Worm (Caenorhabditis elegans) whole organism, L4 larva: ENCODE results near the gene C04G6.2.
A peak's percentile ranks its signal among the peaks of the same experiment; 100 is the strongest.

Experiments
- D1046.2 ChIP-seq: fragments of 200-800 bp; sonication (Bioruptor generic); IDR thresholded peaks from 2 replicates; pipeline ENCODE4 v1.3.6; 2022; ENCODE audit warnings: missing genetic modification characterization, missing compliant biosample characterization
- F10B5.3 ChIP-seq: sonication (generic microtip); optimal IDR thresholded peaks from 2 replicates; lab custom pipeline; 2016; ENCODE audit warnings: mild to moderate bottlenecking, missing genetic modification characterization, missing compliant biosample characterization
- F26F4.8 ChIP-seq: fragments of 200-800 bp; sonication (Bioruptor generic); conservative IDR thresholded peaks from 2 replicates; pipeline ENCODE4 v1.3.6; 2022; ENCODE audit warnings: missing genetic modification characterization, missing compliant biosample characterization
- F44E2.7 ChIP-seq: fragments of 200-800 bp; sonication (Bioruptor generic); IDR thresholded peaks from 2 replicates; pipeline ENCODE4 v2.1.2; 2022; ENCODE audit warnings: missing genetic modification characterization, missing compliant biosample characterization
- T26A8.4 ChIP-seq: fragments of 200-800 bp; sonication (Bioruptor generic); IDR thresholded peaks from 2 replicates; pipeline ENCODE4 v1.3.6; 2022; ENCODE audit warnings: missing genetic modification characterization, missing compliant biosample characterization
- Y48G9A.11 ChIP-seq: fragments of 200-800 bp; sonication (Bioruptor generic); IDR thresholded peaks from 2 replicates; pipeline ENCODE4 v1.3.6; 2022; ENCODE audit warnings: missing genetic modification reagents, missing genetic modification characterization, missing compliant biosample characterization
- ZK337.2 ChIP-seq: fragments of 200-800 bp; sonication (Bioruptor generic); IDR thresholded peaks from 2 replicates; pipeline ENCODE4 v1.3.6; 2022; ENCODE audit warnings: missing genetic modification reagents, missing genetic modification characterization, missing compliant biosample characterization
- aha-1 ChIP-seq: fragments of 150-350 bp; peaks from one replicate; lab custom pipeline; 2014; ENCODE audit warnings: missing biosample characterization, missing genetic modification characterization
- ama-1 ChIP-seq: fragments of 150-350 bp; optimal IDR thresholded peaks from 2 replicates; lab custom pipeline; 2014; ENCODE audit warnings: inconsistent platforms, mixed read lengths
- ceh-20 ChIP-seq: fragments of 200-800 bp; sonication (Bioruptor generic); IDR thresholded peaks from 2 replicates; pipeline ENCODE4 v1.3.6; 2022; ENCODE audit warnings: missing genetic modification reagents, missing genetic modification characterization, missing compliant biosample characterization
- ceh-28 ChIP-seq: fragments of 150-350 bp; optimal IDR thresholded peaks from 2 replicates; lab custom pipeline; 2014; ENCODE audit warnings: missing biosample characterization, missing genetic modification reagents, missing genetic modification characterization
- ceh-32 ChIP-seq: sonication (generic microtip); optimal IDR thresholded peaks from 2 replicates; lab custom pipeline; 2016; ENCODE audit warnings: mild to moderate bottlenecking, missing genetic modification characterization, missing compliant biosample characterization; ENCODE audit not compliant: poor library complexity
- ces-1 ChIP-seq: fragments of 150-350 bp; sonication (generic microtip); optimal IDR thresholded peaks from 4 replicates; lab custom pipeline; 2014; ENCODE audit warnings: missing biosample characterization, missing genetic modification reagents, missing genetic modification characterization
- daf-12 ChIP-seq: fragments of 150-350 bp; optimal IDR thresholded peaks from 2 replicates; lab custom pipeline; 2014; ENCODE audit warnings: missing biosample characterization, missing genetic modification reagents, missing genetic modification characterization
- dmd-8 ChIP-seq: fragments of 200-800 bp; sonication (Bioruptor generic); IDR thresholded peaks from 2 replicates; pipeline ENCODE4 v1.3.6; 2022; ENCODE audit warnings: missing genetic modification characterization, missing compliant biosample characterization
- dpl-1 ChIP-seq: fragments of 150-350 bp; optimal IDR thresholded peaks from 2 replicates; lab custom pipeline; 2014; ENCODE audit warnings: missing biosample characterization, missing genetic modification reagents, missing genetic modification characterization
- dve-1 ChIP-seq: sonication (generic microtip); optimal IDR thresholded peaks from 2 replicates; lab custom pipeline; 2017; ENCODE audit warnings: antibody characterized with exemption, mild to moderate bottlenecking, missing genetic modification characterization, missing compliant biosample characterization; ENCODE audit not compliant: insufficient read depth
- egl-27 ChIP-seq: sonication (generic microtip); optimal IDR thresholded peaks from 3 replicates; lab custom pipeline; 2017; ENCODE audit warnings: missing biosample characterization, missing genetic modification reagents, missing genetic modification characterization
- fkh-10 ChIP-seq: fragments of 150-350 bp; optimal IDR thresholded peaks from 2 replicates; lab custom pipeline; 2014; ENCODE audit warnings: missing biosample characterization, missing genetic modification reagents, missing genetic modification characterization
- hlh-11 ChIP-seq: fragments of 200-800 bp; sonication (Bioruptor generic); optimal IDR thresholded peaks from 2 replicates; lab custom pipeline; 2018; ENCODE audit warnings: mild to moderate bottlenecking, missing genetic modification characterization, missing compliant biosample characterization
- lin-13 ChIP-seq: fragments of 150-350 bp; optimal IDR thresholded peaks from 2 replicates; lab custom pipeline; 2014; ENCODE audit warnings: missing biosample characterization, missing genetic modification reagents, missing genetic modification characterization
- lin-15B ChIP-seq: fragments of 150-350 bp; sonication (generic microtip); optimal IDR thresholded peaks from 3 replicates; lab custom pipeline; 2014; ENCODE audit warnings: missing biosample characterization, missing genetic modification characterization
- lin-38 ChIP-seq: fragments of 200-800 bp; sonication (Bioruptor generic); IDR thresholded peaks from 2 replicates; pipeline ENCODE4 v1.3.6; 2022; ENCODE audit warnings: missing genetic modification reagents, missing genetic modification characterization, missing compliant biosample characterization
- lsy-2 ChIP-seq, 2 experiments: fragments of 150-350 bp in 1 of 2; sonication (generic microtip) in 1 of 2; optimal IDR thresholded peaks; 2 replicates each; lab custom pipeline; 2014 to 2017; ENCODE audit warnings: missing biosample characterization in 2 of 2, missing genetic modification characterization in 2 of 2
- mdl-1 ChIP-seq, 2 experiments: fragments of 150-350 bp in 1 of 2; sonication (generic microtip) in 1 of 2; optimal IDR thresholded peaks; 2 replicates each; lab custom pipeline; 2014 to 2017; ENCODE audit warnings: missing biosample characterization in 2 of 2, missing genetic modification characterization in 2 of 2
- mes-2 ChIP-seq: sonication (generic microtip); optimal IDR thresholded peaks from 2 replicates; lab custom pipeline; 2016; ENCODE audit warnings: missing genotype, mild to moderate bottlenecking, missing genetic modification characterization, missing compliant biosample characterization; ENCODE audit not compliant: poor library complexity, severe bottlenecking
- mxl-3 ChIP-seq: fragments of 200-800 bp; sonication (Bioruptor generic); optimal IDR thresholded peaks from 2 replicates; lab custom pipeline; 2018; ENCODE audit warnings: mild to moderate bottlenecking, missing genetic modification characterization, missing compliant biosample characterization
- nhr-10 ChIP-seq: fragments of 150-350 bp; optimal IDR thresholded peaks from 2 replicates; lab custom pipeline; 2014; ENCODE audit warnings: missing biosample characterization, missing genetic modification characterization
- nhr-11 ChIP-seq: fragments of 150-350 bp; optimal IDR thresholded peaks from 2 replicates; lab custom pipeline; 2014; ENCODE audit warnings: missing biosample characterization, missing genetic modification characterization
- nhr-237 ChIP-seq: sonication (generic microtip); optimal IDR thresholded peaks from 2 replicates; lab custom pipeline; 2017; ENCODE audit warnings: missing biosample characterization, missing genetic modification characterization
- nhr-25 ChIP-seq: sonication (generic microtip); optimal IDR thresholded peaks from 2 replicates; lab custom pipeline; 2017; ENCODE audit warnings: missing genetic modification characterization, mild to moderate bottlenecking, missing compliant biosample characterization, antibody characterized with exemption, moderate library complexity, borderline replicate concordance; ENCODE audit not compliant: insufficient read depth
- nhr-28 ChIP-seq: fragments of 150-350 bp; optimal IDR thresholded peaks from 2 replicates; lab custom pipeline; 2014; ENCODE audit warnings: missing biosample characterization, missing genetic modification characterization
- nhr-42 ChIP-seq: fragments of 200-800 bp; sonication (Bioruptor generic); IDR thresholded peaks from 2 replicates; pipeline ENCODE4 v1.3.6; 2022; ENCODE audit warnings: missing genetic modification characterization, missing compliant biosample characterization
- nhr-48 ChIP-seq: sonication (generic microtip); optimal IDR thresholded peaks from 2 replicates; lab custom pipeline; 2016; ENCODE audit warnings: mild to moderate bottlenecking, missing genetic modification characterization, missing compliant biosample characterization
- nhr-6 ChIP-seq: fragments of 150-350 bp; optimal IDR thresholded peaks from 2 replicates; lab custom pipeline; 2014; ENCODE audit warnings: missing biosample characterization, missing genetic modification characterization
- nhr-76 ChIP-seq: fragments of 150-350 bp; optimal IDR thresholded peaks from 2 replicates; lab custom pipeline; 2014; ENCODE audit warnings: missing biosample characterization, missing genetic modification characterization
- nhr-77 ChIP-seq: fragments of 150-350 bp; optimal IDR thresholded peaks from 2 replicates; lab custom pipeline; 2014; ENCODE audit warnings: missing biosample characterization, missing genetic modification characterization
- php-3 ChIP-seq: fragments of 200-800 bp; sonication (Bioruptor generic); IDR thresholded peaks from 2 replicates; pipeline ENCODE4 v1.3.6; 2022; ENCODE audit warnings: missing genetic modification reagents, missing genetic modification characterization, missing compliant biosample characterization
- rbr-2 ChIP-seq: sonication (generic microtip); optimal IDR thresholded peaks from 2 replicates; lab custom pipeline; 2016; ENCODE audit warnings: missing genotype, missing genetic modification characterization, missing compliant biosample characterization
- sdz-12 ChIP-seq: fragments of 200-800 bp; sonication (Bioruptor generic); optimal IDR thresholded peaks from 2 replicates; lab custom pipeline; 2018; ENCODE audit warnings: mild to moderate bottlenecking, missing genetic modification characterization, missing compliant biosample characterization
- set-16 ChIP-seq: fragments of 200-800 bp; sonication (Bioruptor generic); IDR thresholded peaks from 2 replicates; pipeline ENCODE4 v1.3.6; 2022; ENCODE audit warnings: missing genetic modification reagents, missing genetic modification characterization, missing compliant biosample characterization
- snpc-1.2 ChIP-seq: fragments of 200-800 bp; sonication (Bioruptor generic); IDR thresholded peaks from 2 replicates; pipeline ENCODE4 v1.3.6; 2022; ENCODE audit warnings: missing genetic modification reagents, missing genetic modification characterization, missing compliant biosample characterization
- snpc-4 ChIP-seq: fragments of 150-350 bp; optimal IDR thresholded peaks from 2 replicates; lab custom pipeline; 2014; ENCODE audit warnings: missing biosample characterization, missing genetic modification characterization
- spr-1 ChIP-seq: sonication (generic microtip); optimal IDR thresholded peaks from 2 replicates; lab custom pipeline; 2016; ENCODE audit warnings: mild to moderate bottlenecking, missing genetic modification characterization, missing compliant biosample characterization
- spr-3 ChIP-seq: fragments of 200-800 bp; sonication (Bioruptor generic); optimal IDR thresholded peaks from 2 replicates; lab custom pipeline; 2018; ENCODE audit warnings: mild to moderate bottlenecking, missing genetic modification characterization, missing compliant biosample characterization
- tag-97 ChIP-seq: fragments of 200-800 bp; sonication (Bioruptor generic); IDR thresholded peaks from 2 replicates; pipeline ENCODE4 v1.3.6; 2022; ENCODE audit warnings: missing genetic modification characterization, missing compliant biosample characterization
- tra-1 ChIP-seq: fragments of 200-800 bp; sonication (Bioruptor generic); IDR thresholded peaks from 2 replicates; pipeline ENCODE4 v1.3.6; 2022; ENCODE audit warnings: missing genetic modification reagents, missing genetic modification characterization, missing compliant biosample characterization
- zag-1 ChIP-seq: fragments of 150-350 bp; optimal IDR thresholded peaks from 2 replicates; lab custom pipeline; 2014; ENCODE audit warnings: missing biosample characterization, missing genetic modification characterization
- zfp-3 ChIP-seq: fragments of 200-800 bp; sonication (Bioruptor generic); conservative IDR thresholded peaks from 2 replicates; pipeline ENCODE4 v1.3.6; 2022; ENCODE audit warnings: missing genetic modification reagents, missing genetic modification characterization, missing compliant biosample characterization
- zip-2 ChIP-seq: fragments of 150-350 bp; optimal IDR thresholded peaks from 2 replicates; lab custom pipeline; 2014; ENCODE audit warnings: missing biosample characterization, missing genetic modification characterization
- ztf-11 ChIP-seq: fragments of 150-350 bp; optimal IDR thresholded peaks from 2 replicates; lab custom pipeline; 2014; ENCODE audit warnings: missing biosample characterization, missing genetic modification characterization
- ztf-7 ChIP-seq: fragments of 150-350 bp; optimal IDR thresholded peaks from 2 replicates; lab custom pipeline; 2014; ENCODE audit warnings: missing biosample characterization, missing genetic modification characterization

Gene C04G6.2

ce11 chrII:5105020-5105419 lies 12.0 kb downstream of the C04G6.2 start (continued):
- TF ChIP-seq nhr-10 (tag; lab: Kevin White, UChicago) (no peak), dve-1 (tag; lab: Kevin White, UChicago) (peak; percentile 72), nhr-28 (tag; lab: Kevin White, UChicago) (peak; percentile 38), nhr-77 (no peak), nhr-6 (tag; lab: Kevin White, UChicago) (peak; percentile 62), lin-13 (GFP tag; lab: Kevin White, UChicago) (peak; percentile 48), zip-2 (tag; lab: Kevin White, UChicago) (peak; percentile 60), D1046.2 (GFP tag; lab: Robert Waterston, UW) (peak; percentile 88), ztf-7 (tag; lab: Kevin White, UChicago) (peak; percentile 32), mxl-3 (GFP tag; lab: Kevin White, UChicago) (peak; percentile 69), hlh-11 (tag; lab: Kevin White, UChicago) (no peak), sdz-12 (GFP tag; lab: Kevin White, UChicago) (peak; percentile 77), lsy-2 (tag; optimal IDR thresholded peaks at IDR 0.05; lab: Kevin White, UChicago) (no peak), lin-38 (GFP tag; lab: Robert Waterston, UW) (no peak; the same call in none of the 2 replicates), T26A8.4 (GFP tag; lab: Robert Waterston, UW) (no peak; the same call in 1 of the 2 replicates), set-16 (no peak), dpl-1 (GFP tag; lab: Kevin White, UChicago) (peak; percentile 39), nhr-48 (tag; lab: Kevin White, UChicago) (peak; percentile 80), ZK337.2 (0 out of 2 replicates have a peak, but pooled peaks have one; percentile 73), nhr-237 (no peak), aha-1 (tag; lab: Kevin White, UChicago) (peak; percentile 99), tra-1 (GFP tag; lab: Robert Waterston, UW) (peak; percentile 87), fkh-10 (GFP tag; lab: Kevin White, UChicago) (peak; percentile 0), daf-12 (no peak), Y48G9A.11 (GFP tag; lab: Robert Waterston, UW) (peak; percentile 76), ceh-28 (no peak), F10B5.3 (peak; percentile 60), ztf-11 (tag; lab: Kevin White, UChicago) (no peak), lin-15B (no peak), nhr-25 (no peak), snpc-1.2 (GFP tag; lab: Robert Waterston, UW) (no peak; the same call in 1 of the 2 replicates), ces-1 (GFP tag; lab: Kevin White, UChicago) (peak; percentile 29), spr-1 (tag; lab: Kevin White, UChicago) (peak; percentile 86), mdl-1 (tag; optimal IDR thresholded peaks at IDR 0.05; lab: Kevin White, UChicago) (peak in 1 of 2 experiments; percentile 28), ceh-20 (GFP tag; lab: Robert Waterston, UW) (peak; percentile 81; the same call in 1 of the 2 replicates), F44E2.7 (GFP tag; lab: Robert Waterston, UW) (peak; percentile 75), nhr-76 (tag; lab: Kevin White, UChicago) (no peak), F26F4.8 (GFP tag; lab: Robert Waterston, UW) (peak; percentile 92), rbr-2 (tag; lab: Kevin White, UChicago) (peak; percentile 71), nhr-11 (tag; lab: Kevin White, UChicago) (peak; percentile 55), mes-2 (tag; lab: Kevin White, UChicago) (peak; percentile 92), ceh-32 (no peak), php-3 (GFP tag; lab: Robert Waterston, UW) (peak; percentile 58; the same call in 1 of the 2 replicates), zag-1 (tag; lab: Kevin White, UChicago) (no peak), egl-27 (tag; lab: Kevin White, UChicago) (no peak), dmd-8 (GFP tag; lab: Robert Waterston, UW) (peak; percentile 94), tag-97 (GFP tag; lab: Robert Waterston, UW) (no peak), snpc-4 (no peak), ama-1 (lab: Kevin White, UChicago) (no peak), zfp-3 (peak; percentile 66; the same call in 1 of the 2 replicates), nhr-42 (GFP tag; lab: Robert Waterston, UW) (peak; percentile 83), spr-3 (GFP tag; lab: Kevin White, UChicago) (peak; percentile 75)
